Worm (Caenorhabditis elegans) whole organism, L2 larva: ENCODE measurements around the gene srj-8.

ENCODE experiments used
- C34F6.9 ChIP-seq: fragments of 150-350 bp; optimal IDR thresholded peaks from 2 replicates; lab custom pipeline; 2014; ENCODE audit warnings: missing biosample characterization, missing genetic modification characterization
- F13H6.1 ChIP-seq: sonication (generic microtip); optimal IDR thresholded peaks from 2 replicates; lab custom pipeline; 2016; ENCODE audit warnings: missing genetic modification characterization, missing compliant biosample characterization
- R02D3.7 ChIP-seq: fragments of 150-350 bp; optimal IDR thresholded peaks from 2 replicates; lab custom pipeline; 2014; ENCODE audit warnings: missing biosample characterization, missing genetic modification characterization
- ZK546.5 ChIP-seq: sonication (generic microtip); optimal IDR thresholded peaks from 2 replicates; lab custom pipeline; 2017; ENCODE audit warnings: missing biosample characterization, missing genetic modification characterization
- aly-2 ChIP-seq: fragments of 150-350 bp; optimal IDR thresholded peaks from 2 replicates; lab custom pipeline; 2014; ENCODE audit warnings: missing biosample characterization, missing genetic modification characterization
- ama-1 ChIP-seq: fragments of 150-350 bp; optimal IDR thresholded peaks from 2 replicates; lab custom pipeline; 2018; ENCODE audit warnings: inconsistent platforms
- blmp-1 ChIP-seq: sonication (generic microtip); optimal IDR thresholded peaks from 2 replicates; lab custom pipeline; 2017; ENCODE audit warnings: missing genetic modification characterization, mild to moderate bottlenecking, missing compliant biosample characterization, antibody characterized with exemption, moderate library complexity; ENCODE audit not compliant: insufficient read depth
- ceh-16 ChIP-seq: fragments of 150-350 bp; optimal IDR thresholded peaks from 2 replicates; lab custom pipeline; 2014; ENCODE audit warnings: missing biosample characterization, missing genetic modification characterization
- ceh-82 ChIP-seq: fragments of 150-350 bp; optimal IDR thresholded peaks from 2 replicates; lab custom pipeline; 2014; ENCODE audit warnings: missing biosample characterization, missing genetic modification characterization
- crh-2 ChIP-seq: sonication (generic microtip); optimal IDR thresholded peaks from 2 replicates; lab custom pipeline; 2017; ENCODE audit warnings: missing biosample characterization, missing genetic modification characterization
- dmd-4 ChIP-seq: sonication (generic microtip); optimal IDR thresholded peaks from 2 replicates; lab custom pipeline; 2017; ENCODE audit warnings: missing biosample characterization, missing genetic modification characterization
- egl-27 ChIP-seq: sonication (generic microtip); optimal IDR thresholded peaks from 3 replicates; lab custom pipeline; 2017; ENCODE audit warnings: missing biosample characterization, missing genetic modification reagents, missing genetic modification characterization
- elt-3 ChIP-seq: sonication (generic microtip); optimal IDR thresholded peaks from 2 replicates; lab custom pipeline; 2017; ENCODE audit warnings: missing biosample characterization, missing genetic modification characterization
- gmeb-1 ChIP-seq: fragments of 150-350 bp; optimal IDR thresholded peaks from 2 replicates; lab custom pipeline; 2014; ENCODE audit warnings: missing biosample characterization, missing genetic modification characterization
- lin-11 ChIP-seq: fragments of 150-350 bp; sonication (generic microtip); optimal IDR thresholded peaks from 2 replicates; lab custom pipeline; 2014; ENCODE audit warnings: missing biosample characterization, missing genetic modification characterization, inconsistent platforms, mixed read lengths
- lin-13 ChIP-seq: fragments of 150-350 bp; optimal IDR thresholded peaks from 2 replicates; lab custom pipeline; 2014; ENCODE audit warnings: missing biosample characterization, missing genetic modification reagents, missing genetic modification characterization
- lin-39 ChIP-seq: fragments of 150-350 bp; optimal IDR thresholded peaks from 2 replicates; lab custom pipeline; 2014; ENCODE audit warnings: missing biosample characterization, missing genetic modification reagents, missing genetic modification characterization
- mbf-1 ChIP-seq: sonication (generic microtip); optimal IDR thresholded peaks from 2 replicates; lab custom pipeline; 2017; ENCODE audit warnings: missing biosample characterization, missing genetic modification characterization
- mdl-1 ChIP-seq, 2 experiments: fragments of 150-350 bp in 1 of 2; sonication (generic microtip) in 1 of 2; optimal IDR thresholded peaks; 2 replicates each; lab custom pipeline; 2017; ENCODE audit warnings: missing biosample characterization in 2 of 2, missing genetic modification characterization in 2 of 2
- nhr-10 ChIP-seq: sonication (generic microtip); optimal IDR thresholded peaks from 2 replicates; lab custom pipeline; 2017; ENCODE audit warnings: missing biosample characterization, missing genetic modification characterization
- nhr-12 ChIP-seq: fragments of 150-350 bp; optimal IDR thresholded peaks from 2 replicates; lab custom pipeline; 2014; ENCODE audit warnings: missing biosample characterization, missing genetic modification characterization
- nhr-129 ChIP-seq: fragments of 150-350 bp; optimal IDR thresholded peaks from 2 replicates; lab custom pipeline; 2014; ENCODE audit warnings: missing biosample characterization, missing genetic modification characterization
- nhr-237 ChIP-seq: fragments of 150-350 bp; optimal IDR thresholded peaks from 2 replicates; lab custom pipeline; 2014; ENCODE audit warnings: missing biosample characterization, missing genetic modification characterization
- nhr-25 ChIP-seq: fragments of 150-350 bp; sonication (generic microtip); optimal IDR thresholded peaks from 3 replicates; lab custom pipeline; 2014; ENCODE audit warnings: missing biosample characterization, missing genetic modification characterization
- nhr-77 ChIP-seq: fragments of 150-350 bp; optimal IDR thresholded peaks from 2 replicates; lab custom pipeline; 2014; ENCODE audit warnings: missing biosample characterization, missing genetic modification characterization
- sem-4 ChIP-seq: fragments of 150-350 bp; optimal IDR thresholded peaks from 2 replicates; lab custom pipeline; 2014; ENCODE audit warnings: missing biosample characterization, missing genetic modification reagents, missing genetic modification characterization
- skn-1 ChIP-seq: sonication (generic microtip); optimal IDR thresholded peaks from 2 replicates; lab custom pipeline; 2017; ENCODE audit warnings: missing biosample characterization, missing genetic modification characterization
- sma-3 ChIP-seq: sonication (generic microtip); optimal IDR thresholded peaks from 2 replicates; lab custom pipeline; 2016; ENCODE audit warnings: missing genetic modification reagents, missing genetic modification characterization, missing compliant biosample characterization
- sma-9 ChIP-seq, 2 experiments: fragments of 150-350 bp in 1 of 2; sonication (generic microtip) in 1 of 2; optimal IDR thresholded peaks; 2 replicates each; lab custom pipeline; 2014 to 2016; ENCODE audit warnings: missing genetic modification characterization in 2 of 2, mild to moderate bottlenecking in 1 of 2, missing biosample characterization in 1 of 2, missing compliant biosample characterization in 1 of 2, missing genetic modification reagents in 1 of 2, moderate library complexity in 1 of 2
- snpc-4 ChIP-seq: fragments of 150-350 bp; optimal IDR thresholded peaks from 2 replicates; lab custom pipeline; 2014; ENCODE audit warnings: missing biosample characterization, missing genetic modification characterization
- unc-39 ChIP-seq: fragments of 150-350 bp; optimal IDR thresholded peaks from 2 replicates; lab custom pipeline; 2014; ENCODE audit warnings: missing biosample characterization, missing genetic modification characterization
- unc-55 ChIP-seq: fragments of 150-350 bp; sonication (generic microtip); optimal IDR thresholded peaks from 3 replicates; lab custom pipeline; 2014; ENCODE audit warnings: missing biosample characterization, missing genetic modification reagents, missing genetic modification characterization
- ztf-1 ChIP-seq: fragments of 200-800 bp; sonication (Bioruptor generic); conservative IDR thresholded peaks from 2 replicates; pipeline ENCODE4 v1.3.6; 2022; ENCODE audit warnings: missing genetic modification characterization, missing compliant biosample characterization
- ztf-11 ChIP-seq: sonication (generic microtip); optimal IDR thresholded peaks from 2 replicates; lab custom pipeline; 2017; ENCODE audit warnings: missing biosample characterization, missing genetic modification characterization
- ztf-4 ChIP-seq: fragments of 150-350 bp; optimal IDR thresholded peaks from 2 replicates; lab custom pipeline; 2014; ENCODE audit warnings: missing biosample characterization, missing genetic modification characterization

Gene srj-8

ce11 chrV:3247515-3247914 is at the start of gene srj-8:
Gene srj-8 (plus strand): TSS chrV:3247815.
- no peak for TF ChIP-seq unc-55 (GFP tag; lab: Kevin White, UChicago)
- TF ChIP-seq ceh-82: no peak
- no peak for TF ChIP-seq skn-1 (tag; lab: Kevin White, UChicago)
- TF ChIP-seq nhr-237 (tag; lab: Kevin White, UChicago): no peak
- TF ChIP-seq R02D3.7 (tag; lab: Kevin White, UChicago): no peak
- TF ChIP-seq nhr-10 (tag; lab: Kevin White, UChicago): no peak
- no peak for TF ChIP-seq ztf-1
- TF ChIP-seq ztf-4: no peak
- TF ChIP-seq snpc-4: no peak
- no peak for TF ChIP-seq blmp-1 (tag; lab: Kevin White, UChicago)
- TF ChIP-seq mbf-1: no peak
- TF ChIP-seq lin-39 (tag; lab: Kevin White, UChicago): no peak
- TF ChIP-seq lin-13 (GFP tag; lab: Kevin White, UChicago): no peak
- no peak for TF ChIP-seq ztf-11 (tag; lab: Kevin White, UChicago)
- TF ChIP-seq aly-2 (tag; lab: Kevin White, UChicago): no peak
- no peak for TF ChIP-seq C34F6.9 (tag; lab: Kevin White, UChicago)
- no peak for TF ChIP-seq dmd-4 (tag; lab: Kevin White, UChicago)

- TF ChIP-seq ama-1 (no peak), sem-4 (tag; lab: Kevin White, UChicago) (no peak), blmp-1 (tag; lab: Kevin White, UChicago) (no peak), elt-3 (tag; lab: Kevin White, UChicago) (no peak), ztf-11 (tag; lab: Kevin White, UChicago) (no peak), lin-13 (GFP tag; lab: Kevin White, UChicago) (no peak), R02D3.7 (tag; lab: Kevin White, UChicago) (no peak), nhr-12 (tag; lab: Kevin White, UChicago) (no peak), lin-39 (tag; lab: Kevin White, UChicago) (no peak), dmd-4 (tag; lab: Kevin White, UChicago) (no peak), ceh-16 (no peak), nhr-129 (tag; lab: Kevin White, UChicago) (no peak), gmeb-1 (tag; lab: Kevin White, UChicago) (no peak)
- TF ChIP-seq, all 48 proteins: peak for 0
These were observed 47.3 kb upstream of the srj-8 start, which contains the start of gene K08D9.4 for ce11 chrV:3200323-3200722. Gene K08D9.4 (minus strand): TSS chrV:3200423.

ce11 chrV:3204433-3204832 is 43.2 kb upstream of the srj-8 start:
- TF ChIP-seq nhr-237 (tag; lab: Kevin White, UChicago) (no peak), F13H6.1 (tag; lab: Kevin White, UChicago) (no peak), unc-55 (GFP tag; lab: Kevin White, UChicago) (no peak), nhr-25 (no peak), crh-2 (tag; lab: Kevin White, UChicago) (no peak), nhr-77 (tag; lab: Kevin White, UChicago) (no peak), aly-2 (tag; lab: Kevin White, UChicago) (no peak), sma-3 (GFP tag; lab: Kevin White, UChicago) (no peak), ZK546.5 (tag; lab: Kevin White, UChicago) (no peak), nhr-10 (tag; lab: Kevin White, UChicago) (no peak), gmeb-1 (tag; lab: Kevin White, UChicago) (no peak), egl-27 (tag; lab: Kevin White, UChicago) (no peak), ama-1 (no peak), ztf-1 (no peak), unc-39 (tag; lab: Kevin White, UChicago) (no peak), ceh-16 (no peak), mdl-1 (tag; optimal IDR thresholded peaks at IDR 0.05; lab: Kevin White, UChicago) (no peak)

- TF ChIP-seq elt-3 (tag; lab: Kevin White, UChicago) (no peak), lin-11 (tag; lab: Kevin White, UChicago) (no peak), sma-9 (GFP tag; optimal IDR thresholded peaks at IDR 0.05; lab: Kevin White, UChicago) (no peak), sma-9 (tag; optimal IDR thresholded peaks at IDR 0.05; lab: Kevin White, UChicago) (no peak), ama-1 (no peak), unc-55 (GFP tag; lab: Kevin White, UChicago) (peak; percentile 8), sem-4 (tag; lab: Kevin White, UChicago) (no peak)
These were observed 38.7 kb upstream of the srj-8 start for ce11 chrV:3208940-3209339.
